Fruit fly (Drosophila melanogaster) whole organism, embryonic: ENCODE measurements around the gene Nsf2.

Experiments used
- Atf6 ChIP-seq: fragments of 200-800 bp; sonication (Bioruptor generic); IDR thresholded peaks from 2 replicates; pipeline ENCODE4 v1.3.6; 2022; ENCODE audit warnings: missing biosample characterization, missing genetic modification characterization
- CG10543 ChIP-seq: fragments of 200-800 bp; sonication (Bioruptor generic); optimal IDR thresholded peaks from 3 replicates; lab custom pipeline; 2017; ENCODE audit warnings: missing biosample characterization, mild to moderate bottlenecking, missing genetic modification characterization, moderate library complexity
- CG11247 ChIP-seq: fragments of 200-800 bp; sonication (Bioruptor generic); IDR thresholded peaks from 2 replicates; pipeline ENCODE4 v1.3.6; 2022; ENCODE audit warnings: missing biosample characterization, missing genetic modification characterization
- CG11398 ChIP-seq: fragments of 200-800 bp; sonication (Bioruptor generic); optimal IDR thresholded peaks from 2 replicates; lab custom pipeline; 2016; ENCODE audit warnings: missing biosample characterization, missing genetic modification characterization
- CG13287 ChIP-seq: fragments of 200-800 bp; sonication (Bioruptor generic); IDR thresholded peaks from 2 replicates; pipeline ENCODE4 v1.3.6; 2022; ENCODE audit warnings: missing biosample characterization, missing genetic modification characterization; ENCODE audit not compliant: partially characterized antibody
- CG14710 ChIP-seq: fragments of 200-800 bp; sonication (Bioruptor generic); optimal IDR thresholded peaks from 3 replicates; lab custom pipeline; 2019; ENCODE audit warnings: missing biosample characterization, mild to moderate bottlenecking, missing genetic modification characterization, moderate library complexity
- CG1603 ChIP-seq: fragments of 200-800 bp; sonication (Bioruptor generic); optimal IDR thresholded peaks from 2 replicates; lab custom pipeline; 2019; ENCODE audit warnings: missing biosample characterization, mild to moderate bottlenecking, missing genetic modification characterization, moderate library complexity
- CG2199 ChIP-seq: fragments of 200-800 bp; sonication (Bioruptor generic); IDR thresholded peaks from 3 replicates; pipeline ENCODE4 v1.3.6; 2022; ENCODE audit warnings: missing biosample characterization, missing genetic modification characterization
- CG2202 ChIP-seq: fragments of 200-800 bp; sonication (Bioruptor generic); optimal IDR thresholded peaks from 2 replicates; lab custom pipeline; 2018; ENCODE audit warnings: missing biosample characterization, mild to moderate bottlenecking, missing genetic modification characterization
- CG3065 ChIP-seq: fragments of 200-800 bp; sonication (Bioruptor generic); optimal IDR thresholded peaks from 2 replicates; lab custom pipeline; 2016; ENCODE audit warnings: missing biosample characterization, missing genetic modification characterization
- CG32532 ChIP-seq: fragments of 200-800 bp; sonication (Bioruptor generic); IDR thresholded peaks from 2 replicates; pipeline ENCODE4 v1.3.6; 2022; ENCODE audit warnings: missing biosample characterization, missing genetic modification characterization
- CG34224 ChIP-seq: fragments of 200-800 bp; sonication (Bioruptor generic); IDR thresholded peaks from 3 replicates; pipeline ENCODE4 v1.3.6; 2022; ENCODE audit warnings: missing biosample characterization, missing genetic modification characterization; ENCODE audit not compliant: partially characterized antibody
- CG42726 ChIP-seq: fragments of 200-800 bp; sonication (Bioruptor generic); IDR thresholded peaks from 2 replicates; pipeline ENCODE4 v1.3.6; 2022; ENCODE audit warnings: missing biosample characterization, missing genetic modification characterization; ENCODE audit not compliant: partially characterized antibody
- CG6175 ChIP-seq: fragments of 200-800 bp; sonication (Bioruptor generic); IDR thresholded peaks from 3 replicates; pipeline ENCODE4 v1.3.6; 2022; ENCODE audit warnings: missing biosample characterization, missing genetic modification characterization
- CG7928 ChIP-seq: fragments of 200-800 bp; sonication (Bioruptor generic); optimal IDR thresholded peaks from 2 replicates; lab custom pipeline; 2017; ENCODE audit warnings: missing biosample characterization, mild to moderate bottlenecking, missing genetic modification characterization
- CG8089 ChIP-seq: fragments of 200-800 bp; sonication (Bioruptor generic); optimal IDR thresholded peaks from 3 replicates; lab custom pipeline; 2016; ENCODE audit warnings: missing biosample characterization, missing genetic modification characterization
- CG8281 ChIP-seq: fragments of 200-800 bp; sonication (Bioruptor generic); optimal IDR thresholded peaks from 2 replicates; lab custom pipeline; 2018; ENCODE audit warnings: missing biosample characterization, mild to moderate bottlenecking, missing genetic modification characterization, moderate library complexity
- CG8765 ChIP-seq: fragments of 200-800 bp; sonication (Bioruptor generic); IDR thresholded peaks from 2 replicates; pipeline ENCODE4 v1.3.6; 2022; ENCODE audit warnings: missing biosample characterization, missing genetic modification characterization
- CHES-1-like ChIP-seq: fragments of 200-800 bp; sonication (Bioruptor generic); optimal IDR thresholded peaks from 2 replicates; lab custom pipeline; 2016; ENCODE audit warnings: missing biosample characterization, missing genetic modification characterization
- CkIIα-i1 ChIP-seq: fragments of 200-800 bp; sonication (Bioruptor generic); IDR thresholded peaks from 2 replicates; pipeline ENCODE4 v1.3.6; 2022; ENCODE audit warnings: missing biosample characterization, missing genetic modification characterization
- D19A ChIP-seq: fragments of 200-800 bp; optimal IDR thresholded peaks from 3 replicates; lab custom pipeline; 2019; ENCODE audit warnings: missing biosample characterization, mild to moderate bottlenecking, missing genetic modification characterization, moderate library complexity
- Fer1 ChIP-seq: fragments of 200-800 bp; sonication (Bioruptor generic); optimal IDR thresholded peaks from 2 replicates; lab custom pipeline; 2017; ENCODE audit warnings: missing biosample characterization, mild to moderate bottlenecking, missing genetic modification characterization
- HLH3B ChIP-seq: fragments of 200-800 bp; sonication (Bioruptor generic); IDR thresholded peaks from 2 replicates; pipeline ENCODE4 v1.3.6; 2022; ENCODE audit warnings: missing biosample characterization, missing genetic modification characterization
- HLHmδ ChIP-seq: fragments of 200-800 bp; sonication (Bioruptor generic); optimal IDR thresholded peaks from 2 replicates; lab custom pipeline; 2018; ENCODE audit warnings: missing biosample characterization, mild to moderate bottlenecking, missing genetic modification characterization, moderate library complexity
- Hey ChIP-seq: fragments of 200-800 bp; sonication (Bioruptor generic); optimal IDR thresholded peaks from 3 replicates; lab custom pipeline; 2018; ENCODE audit warnings: missing biosample characterization, mild to moderate bottlenecking, missing genetic modification characterization
- Hsf ChIP-seq: fragments of 200-800 bp; sonication (Bioruptor generic); optimal IDR thresholded peaks from 3 replicates; lab custom pipeline; 2016; ENCODE audit warnings: missing biosample characterization, missing genetic modification characterization
- MBD-R2 ChIP-seq: fragments of 200-800 bp; sonication (Bioruptor generic); IDR thresholded peaks from 2 replicates; pipeline ENCODE4 v1.3.6; 2022; ENCODE audit warnings: missing biosample characterization, missing genetic modification characterization
- Meics ChIP-seq: fragments of 200-800 bp; sonication (Bioruptor generic); optimal IDR thresholded peaks from 2 replicates; lab custom pipeline; 2017; ENCODE audit warnings: missing biosample characterization, mild to moderate bottlenecking, missing genetic modification characterization
- Neu2 ChIP-seq: fragments of 200-800 bp; sonication (Bioruptor generic); optimal IDR thresholded peaks from 3 replicates; lab custom pipeline; 2016; ENCODE audit warnings: missing biosample characterization, missing genetic modification characterization, borderline replicate concordance
- Sox100B ChIP-seq: fragments of 200-800 bp; sonication (Bioruptor generic); optimal IDR thresholded peaks from 3 replicates; lab custom pipeline; 2018; ENCODE audit warnings: missing biosample characterization, mild to moderate bottlenecking, missing genetic modification characterization
- Xrp1 ChIP-seq: fragments of 200-800 bp; sonication (Bioruptor generic); IDR thresholded peaks from 2 replicates; pipeline ENCODE4 v1.3.6; 2022; ENCODE audit warnings: missing biosample characterization, missing genetic modification characterization
- al ChIP-seq: fragments of 200-800 bp; sonication (Bioruptor generic); IDR thresholded peaks from 2 replicates; pipeline ENCODE4 v1.3.6; 2022; ENCODE audit warnings: missing biosample characterization, missing genetic modification characterization
- br ChIP-seq: fragments of >200 bp; optimal IDR thresholded peaks from 2 replicates; lab custom pipeline; 2017
- cad ChIP-seq: fragments of >200 bp; optimal IDR thresholded peaks from 2 replicates; lab custom pipeline; 2017; ENCODE audit warnings: missing biosample characterization, missing genetic modification characterization
- chm ChIP-seq: fragments of 200-800 bp; sonication (Bioruptor generic); IDR thresholded peaks from 2 replicates; pipeline ENCODE4 v1.3.6; 2022; ENCODE audit warnings: missing biosample characterization, missing genetic modification characterization
- crp ChIP-seq, 2 experiments: fragments of 200-800 bp; sonication (Bioruptor generic); optimal IDR thresholded peaks; 2 replicates in 1 of 2; 3 replicates in 1 of 2; lab custom pipeline; 2017; ENCODE audit warnings: missing biosample characterization in 2 of 2, missing genetic modification characterization in 2 of 2, mild to moderate bottlenecking in 1 of 2, moderate library complexity in 1 of 2
- fd96Cb ChIP-seq: fragments of 200-800 bp; sonication (Bioruptor generic); optimal IDR thresholded peaks from 2 replicates; lab custom pipeline; 2018; ENCODE audit warnings: missing biosample characterization, mild to moderate bottlenecking, missing genetic modification characterization, moderate library complexity
- klu ChIP-seq: fragments of 200-800 bp; sonication (Bioruptor generic); IDR thresholded peaks from 2 replicates; pipeline ENCODE4 v1.3.6; 2022; ENCODE audit warnings: missing biosample characterization, missing genetic modification characterization
- lbe ChIP-seq: fragments of 200-800 bp; sonication (Bioruptor generic); optimal IDR thresholded peaks from 2 replicates; lab custom pipeline; 2016; ENCODE audit warnings: missing biosample characterization, mild to moderate bottlenecking, missing genetic modification characterization
- luna ChIP-seq: fragments of 200-800 bp; sonication (Bioruptor generic); optimal IDR thresholded peaks from 2 replicates; lab custom pipeline; 2016; ENCODE audit warnings: missing biosample characterization, missing genetic modification characterization
- pita ChIP-seq: fragments of 200-800 bp; sonication (Bioruptor generic); optimal IDR thresholded peaks from 2 replicates; lab custom pipeline; 2017; ENCODE audit warnings: missing biosample characterization, mild to moderate bottlenecking, missing genetic modification characterization
- pzg ChIP-seq: fragments of 200-800 bp; sonication (Bioruptor generic); optimal IDR thresholded peaks from 3 replicates; lab custom pipeline; 2018; ENCODE audit warnings: missing biosample characterization, mild to moderate bottlenecking, missing genetic modification characterization, moderate library complexity
- rib ChIP-seq: fragments of 200-800 bp; sonication (Bioruptor generic); IDR thresholded peaks from 2 replicates; pipeline ENCODE4 v1.3.6; 2022; ENCODE audit warnings: missing biosample characterization, missing genetic modification characterization
- so ChIP-seq: fragments of 200-800 bp; sonication (Bioruptor generic); IDR thresholded peaks from 3 replicates; pipeline ENCODE4 v1.3.6; 2022; ENCODE audit warnings: missing biosample characterization, missing genetic modification characterization
- ssp ChIP-seq: fragments of 200-800 bp; sonication (Bioruptor generic); IDR thresholded peaks from 2 replicates; pipeline ENCODE4 v1.3.6; 2022; ENCODE audit warnings: missing biosample characterization, missing genetic modification characterization
- sug ChIP-seq: fragments of 200-800 bp; optimal IDR thresholded peaks from 2 replicates; lab custom pipeline; 2019; ENCODE audit warnings: missing biosample characterization, mild to moderate bottlenecking, missing genetic modification characterization, moderate library complexity
- tap ChIP-seq: fragments of 200-800 bp; optimal IDR thresholded peaks from 3 replicates; lab custom pipeline; 2019; ENCODE audit warnings: missing biosample characterization, mild to moderate bottlenecking, missing genetic modification characterization, moderate library complexity
- toy ChIP-seq: fragments of 200-800 bp; sonication (Bioruptor generic); IDR thresholded peaks from 2 replicates; pipeline ENCODE4 v1.3.6; 2022; ENCODE audit warnings: missing biosample characterization, missing genetic modification characterization
- usp ChIP-seq: fragments of >200 bp; optimal IDR thresholded peaks from 2 replicates; lab custom pipeline; 2017; ENCODE audit warnings: missing biosample characterization, missing genetic modification characterization
- vfl ChIP-seq: fragments of 200-800 bp; sonication (Bioruptor generic); optimal IDR thresholded peaks from 2 replicates; lab custom pipeline; 2016; ENCODE audit warnings: missing biosample characterization, missing genetic modification characterization
- zfh1 ChIP-seq: fragments of 200-800 bp; sonication (Bioruptor generic); IDR thresholded peaks from 3 replicates; pipeline ENCODE4 v1.3.6; 2022; ENCODE audit warnings: missing biosample characterization, missing genetic modification characterization
- zfh2 ChIP-seq: fragments of 200-800 bp; sonication (Bioruptor generic); optimal IDR thresholded peaks from 2 replicates; lab custom pipeline; 2016; ENCODE audit warnings: missing biosample characterization, missing genetic modification characterization

Nsf2 gene

dm6 chr3R:13815022-13815440, 22.8 kb downstream of the Nsf2 start (continued):
- TF ChIP-seq al (GFP tag; lab: Robert Waterston, UW) (no peak), rib (GFP tag; lab: Robert Waterston, UW) (no peak), cad (GFP tag; lab: Kevin White, UChicago) (no peak), CG7928 (no peak), br (lab: Kevin White, UChicago) (no peak), CG34224 (GFP tag; lab: Robert Waterston, UW) (peak; percentile 40; the same call in 2 of the 3 replicates), CG10543 (GFP tag; lab: Kevin White, UChicago) (no peak), crp (GFP tag; optimal IDR thresholded peaks at IDR 0.05; lab: Kevin White, UChicago) (peak in 1 of 2 experiments; percentile 58), zfh1 (GFP tag; lab: Robert Waterston, UW) (0 out of 3 replicates have a peak, but pooled peaks have one; percentile 29), D19A (tag; lab: Kevin White, UChicago) (no peak), CG1603 (no peak), CG3065 (GFP tag; lab: Kevin White, UChicago) (no peak), CG6175 (no peak), Neu2 (no peak), usp (no peak), Fer1 (GFP tag; lab: Kevin White, UChicago) (no peak), CG42726 (GFP tag; lab: Robert Waterston, UW) (no peak), tap (tag; lab: Kevin White, UChicago) (no peak), klu (GFP tag; lab: Robert Waterston, UW) (no peak), Hsf (GFP tag; lab: Kevin White, UChicago) (no peak), Atf6 (GFP tag; lab: Robert Waterston, UW) (0 out of 2 replicates have a peak, but pooled peaks have one; percentile 9), CG8765 (GFP tag; lab: Robert Waterston, UW) (no peak), CHES-1-like (GFP tag; lab: Kevin White, UChicago) (no peak), CkIIα-i1 (GFP tag; lab: Robert Waterston, UW) (no peak), luna (no peak), chm (GFP tag; lab: Robert Waterston, UW) (no peak), vfl (no peak), CG13287 (GFP tag; lab: Robert Waterston, UW) (peak; percentile 15; the same call in 1 of the 2 replicates), Hey (tag; lab: Kevin White, UChicago) (no peak), Meics (GFP tag; lab: Kevin White, UChicago) (no peak), CG2199 (GFP tag; lab: Robert Waterston, UW) (no peak), Sox100B (GFP tag; lab: Kevin White, UChicago) (no peak), CG2202 (tag; lab: Kevin White, UChicago) (no peak), sug (tag; lab: Kevin White, UChicago) (no peak), pzg (GFP tag; lab: Kevin White, UChicago) (no peak), CG14710 (tag; lab: Kevin White, UChicago) (no peak), CG32532 (GFP tag; lab: Robert Waterston, UW) (peak; percentile 42; the same call in 1 of the 2 replicates), so (peak; percentile 21; the same call in 1 of the 3 replicates), CG11398 (GFP tag; lab: Kevin White, UChicago) (no peak), ssp (GFP tag; lab: Robert Waterston, UW) (no peak), lbe (GFP tag; lab: Kevin White, UChicago) (no peak), pita (no peak), Xrp1 (peak; percentile 23; the same call in 1 of the 2 replicates), HLH3B (GFP tag; lab: Robert Waterston, UW) (no peak), CG8281 (tag; lab: Kevin White, UChicago) (no peak), CG11247 (GFP tag; lab: Robert Waterston, UW) (no peak), zfh2 (GFP tag; lab: Kevin White, UChicago) (no peak), HLHmδ (peak; percentile 21), fd96Cb (no peak), toy (GFP tag; lab: Robert Waterston, UW) (no peak), CG8089 (GFP tag; lab: Kevin White, UChicago) (no peak), MBD-R2 (no peak)
